Worm (Caenorhabditis elegans) whole organism, L4 larva: ENCODE measurements around the gene F53F4.1.

Source experiments
- D1046.2 ChIP-seq: fragments of 200-800 bp; sonication (Bioruptor generic); IDR thresholded peaks from 2 replicates; pipeline ENCODE4 v1.3.6; 2022; ENCODE audit warnings: missing genetic modification characterization, missing compliant biosample characterization
- F44E2.7 ChIP-seq: fragments of 200-800 bp; sonication (Bioruptor generic); IDR thresholded peaks from 2 replicates; pipeline ENCODE4 v2.1.2; 2022; ENCODE audit warnings: missing genetic modification characterization, missing compliant biosample characterization
- T20F7.1 ChIP-seq: fragments of 200-800 bp; sonication (Bioruptor generic); optimal IDR thresholded peaks from 2 replicates; lab custom pipeline; 2018; ENCODE audit warnings: mild to moderate bottlenecking, missing genetic modification characterization, missing compliant biosample characterization
- T26A8.4 ChIP-seq: fragments of 200-800 bp; sonication (Bioruptor generic); IDR thresholded peaks from 2 replicates; pipeline ENCODE4 v1.3.6; 2022; ENCODE audit warnings: missing genetic modification characterization, missing compliant biosample characterization
- Y105C5A.15 ChIP-seq: fragments of 200-800 bp; sonication (Bioruptor generic); IDR thresholded peaks from 2 replicates; pipeline ENCODE4 v1.3.6; 2022; ENCODE audit warnings: missing genetic modification characterization, missing compliant biosample characterization
- Y75B8A.6 ChIP-seq: fragments of 200-800 bp; sonication (Bioruptor generic); IDR thresholded peaks from 2 replicates; pipeline ENCODE4 v1.3.6; 2022; ENCODE audit warnings: missing genetic modification reagents, missing genetic modification characterization, missing compliant biosample characterization
- aha-1 ChIP-seq: fragments of 150-350 bp; peaks from one replicate; lab custom pipeline; 2014; ENCODE audit warnings: missing biosample characterization, missing genetic modification characterization
- ama-1 ChIP-seq: fragments of 150-350 bp; optimal IDR thresholded peaks from 2 replicates; lab custom pipeline; 2014; ENCODE audit warnings: inconsistent platforms, mixed read lengths
- attf-4 ChIP-seq: sonication (generic microtip); optimal IDR thresholded peaks from 3 replicates; lab custom pipeline; 2017; ENCODE audit warnings: missing biosample characterization, missing genetic modification characterization
- ceh-20 ChIP-seq: fragments of 200-800 bp; sonication (Bioruptor generic); IDR thresholded peaks from 2 replicates; pipeline ENCODE4 v1.3.6; 2022; ENCODE audit warnings: missing genetic modification reagents, missing genetic modification characterization, missing compliant biosample characterization
- ceh-44 ChIP-seq: fragments of 200-800 bp; sonication (Bioruptor generic); IDR thresholded peaks from 2 replicates; pipeline ENCODE4 v1.3.6; 2022; ENCODE audit warnings: missing genetic modification reagents, missing genetic modification characterization, missing compliant biosample characterization
- ceh-62 ChIP-seq: sonication (generic microtip); optimal IDR thresholded peaks from 2 replicates; lab custom pipeline; 2017; ENCODE audit warnings: missing biosample characterization, missing genetic modification characterization
- cey-2 ChIP-seq: sonication (generic microtip); optimal IDR thresholded peaks from 3 replicates; lab custom pipeline; 2017; ENCODE audit warnings: missing genetic modification characterization, mild to moderate bottlenecking, missing compliant biosample characterization, antibody characterized with exemption, borderline replicate concordance; ENCODE audit not compliant: insufficient read depth
- daf-12 ChIP-seq: fragments of 150-350 bp; optimal IDR thresholded peaks from 2 replicates; lab custom pipeline; 2014; ENCODE audit warnings: missing biosample characterization, missing genetic modification reagents, missing genetic modification characterization
- daf-16 ChIP-seq, 3 experiments: sonication (generic microtip); optimal IDR thresholded peaks; 2 replicates each; lab custom pipeline; 2016 to 2017; ENCODE audit warnings: missing genetic modification characterization in 3 of 3, missing genetic modification reagents in 3 of 3, mild to moderate bottlenecking in 2 of 3, missing compliant biosample characterization in 2 of 3, missing biosample characterization in 1 of 3, moderate library complexity in 1 of 3
- dmd-6 ChIP-seq: fragments of 200-800 bp; sonication (Bioruptor generic); IDR thresholded peaks from 2 replicates; pipeline ENCODE4 v1.3.6; 2022; ENCODE audit warnings: missing genetic modification reagents, missing genetic modification characterization, missing compliant biosample characterization
- dmd-8 ChIP-seq: fragments of 200-800 bp; sonication (Bioruptor generic); IDR thresholded peaks from 2 replicates; pipeline ENCODE4 v1.3.6; 2022; ENCODE audit warnings: missing genetic modification characterization, missing compliant biosample characterization
- dpl-1 ChIP-seq: fragments of 150-350 bp; optimal IDR thresholded peaks from 2 replicates; lab custom pipeline; 2014; ENCODE audit warnings: missing biosample characterization, missing genetic modification reagents, missing genetic modification characterization
- egl-27 ChIP-seq: sonication (generic microtip); optimal IDR thresholded peaks from 3 replicates; lab custom pipeline; 2017; ENCODE audit warnings: missing biosample characterization, missing genetic modification reagents, missing genetic modification characterization
- egl-43 ChIP-seq: fragments of 200-800 bp; sonication (Bioruptor generic); IDR thresholded peaks from 2 replicates; pipeline ENCODE4 v1.3.6; 2022; ENCODE audit warnings: missing genetic modification reagents, missing genetic modification characterization, missing compliant biosample characterization
- fos-1 ChIP-seq: fragments of 150-350 bp; optimal IDR thresholded peaks from 2 replicates; lab custom pipeline; 2014; ENCODE audit warnings: missing biosample characterization, missing genetic modification characterization
- hlh-30 ChIP-seq: sonication (generic microtip); optimal IDR thresholded peaks from 2 replicates; lab custom pipeline; 2017; ENCODE audit warnings: antibody characterized with exemption, mild to moderate bottlenecking, missing genetic modification characterization, missing compliant biosample characterization; ENCODE audit not compliant: insufficient read depth
- jun-1 ChIP-seq: fragments of 150-350 bp; optimal IDR thresholded peaks from 2 replicates; lab custom pipeline; 2014; ENCODE audit warnings: missing biosample characterization, missing genetic modification reagents, missing genetic modification characterization
- lin-13 ChIP-seq: fragments of 150-350 bp; optimal IDR thresholded peaks from 2 replicates; lab custom pipeline; 2014; ENCODE audit warnings: missing biosample characterization, missing genetic modification reagents, missing genetic modification characterization
- lin-15B ChIP-seq: fragments of 150-350 bp; sonication (generic microtip); optimal IDR thresholded peaks from 3 replicates; lab custom pipeline; 2014; ENCODE audit warnings: missing biosample characterization, missing genetic modification characterization
- lin-38 ChIP-seq: fragments of 200-800 bp; sonication (Bioruptor generic); IDR thresholded peaks from 2 replicates; pipeline ENCODE4 v1.3.6; 2022; ENCODE audit warnings: missing genetic modification reagents, missing genetic modification characterization, missing compliant biosample characterization
- lir-3 ChIP-seq: sonication (generic microtip); optimal IDR thresholded peaks from 2 replicates; lab custom pipeline; 2016; ENCODE audit warnings: mild to moderate bottlenecking, missing genetic modification characterization, missing compliant biosample characterization
- madf-5 ChIP-seq, 2 experiments: fragments of 200-800 bp; sonication (Bioruptor generic); IDR thresholded peaks; 2 replicates each; pipeline ENCODE4 v1.3.6; 2022; ENCODE audit warnings: missing compliant biosample characterization in 2 of 2, missing genetic modification characterization in 2 of 2
- mxl-3 ChIP-seq: fragments of 200-800 bp; sonication (Bioruptor generic); optimal IDR thresholded peaks from 2 replicates; lab custom pipeline; 2018; ENCODE audit warnings: mild to moderate bottlenecking, missing genetic modification characterization, missing compliant biosample characterization
- nhr-102 ChIP-seq: sonication (generic microtip); optimal IDR thresholded peaks from 2 replicates; lab custom pipeline; 2016; ENCODE audit warnings: mild to moderate bottlenecking, missing genetic modification characterization, moderate library complexity, missing compliant biosample characterization
- nhr-11 ChIP-seq: fragments of 150-350 bp; optimal IDR thresholded peaks from 2 replicates; lab custom pipeline; 2014; ENCODE audit warnings: missing biosample characterization, missing genetic modification characterization
- nhr-111 ChIP-seq: fragments of 200-800 bp; sonication (Bioruptor generic); optimal IDR thresholded peaks from 2 replicates; lab custom pipeline; 2018; ENCODE audit warnings: mild to moderate bottlenecking, missing genetic modification characterization, missing compliant biosample characterization
- nhr-237 ChIP-seq: sonication (generic microtip); optimal IDR thresholded peaks from 2 replicates; lab custom pipeline; 2017; ENCODE audit warnings: missing biosample characterization, missing genetic modification characterization
- nhr-28 ChIP-seq: fragments of 150-350 bp; optimal IDR thresholded peaks from 2 replicates; lab custom pipeline; 2014; ENCODE audit warnings: missing biosample characterization, missing genetic modification characterization
- nhr-42 ChIP-seq: fragments of 200-800 bp; sonication (Bioruptor generic); IDR thresholded peaks from 2 replicates; pipeline ENCODE4 v1.3.6; 2022; ENCODE audit warnings: missing genetic modification characterization, missing compliant biosample characterization
- nhr-48 ChIP-seq: sonication (generic microtip); optimal IDR thresholded peaks from 2 replicates; lab custom pipeline; 2016; ENCODE audit warnings: mild to moderate bottlenecking, missing genetic modification characterization, missing compliant biosample characterization
- nhr-76 ChIP-seq: fragments of 150-350 bp; optimal IDR thresholded peaks from 2 replicates; lab custom pipeline; 2014; ENCODE audit warnings: missing biosample characterization, missing genetic modification characterization
- pha-4 ChIP-seq, 2 experiments: fragments of 150-350 bp in 1 of 2; fragments of 200-800 bp in 1 of 2; sonication (Bioruptor generic) in 1 of 2; IDR thresholded peaks in 1 of 2; optimal IDR thresholded peaks in 1 of 2; 2 replicates each; pipeline versions ENCODE4 v1.3.6 to Lab custom; 2014 to 2022; ENCODE audit warnings: missing genetic modification characterization in 2 of 2, missing genetic modification reagents in 2 of 2, missing biosample characterization in 1 of 2, missing compliant biosample characterization in 1 of 2
- spr-1 ChIP-seq: sonication (generic microtip); optimal IDR thresholded peaks from 2 replicates; lab custom pipeline; 2016; ENCODE audit warnings: mild to moderate bottlenecking, missing genetic modification characterization, missing compliant biosample characterization
- tra-1 ChIP-seq: fragments of 200-800 bp; sonication (Bioruptor generic); IDR thresholded peaks from 2 replicates; pipeline ENCODE4 v1.3.6; 2022; ENCODE audit warnings: missing genetic modification reagents, missing genetic modification characterization, missing compliant biosample characterization
- unc-130 ChIP-seq: sonication (generic microtip); optimal IDR thresholded peaks from 2 replicates; lab custom pipeline; 2016; ENCODE audit warnings: missing genetic modification reagents, missing genetic modification characterization, missing compliant biosample characterization
- unc-39 ChIP-seq: sonication (generic microtip); optimal IDR thresholded peaks from 2 replicates; lab custom pipeline; 2017; ENCODE audit warnings: missing biosample characterization, missing genetic modification characterization
- unc-62 ChIP-seq, 3 experiments: fragments of 150-350 bp in 1 of 3; sonication (generic microtip); optimal IDR thresholded peaks in 2 of 3; peaks in 1 of 3; 1 replicate in 1 of 3; 2 replicates in 2 of 3; lab custom pipeline; 2014 to 2017; ENCODE audit warnings: missing biosample characterization in 3 of 3, missing genetic modification characterization in 3 of 3, missing genetic modification reagents in 3 of 3, missing genotype in 1 of 3
- vab-7 ChIP-seq: fragments of 200-800 bp; sonication (Bioruptor generic); IDR thresholded peaks from 2 replicates; pipeline ENCODE4 v1.3.6; 2022; ENCODE audit warnings: missing genetic modification reagents, missing genetic modification characterization, missing compliant biosample characterization

The F53F4.1 gene

DNA sequence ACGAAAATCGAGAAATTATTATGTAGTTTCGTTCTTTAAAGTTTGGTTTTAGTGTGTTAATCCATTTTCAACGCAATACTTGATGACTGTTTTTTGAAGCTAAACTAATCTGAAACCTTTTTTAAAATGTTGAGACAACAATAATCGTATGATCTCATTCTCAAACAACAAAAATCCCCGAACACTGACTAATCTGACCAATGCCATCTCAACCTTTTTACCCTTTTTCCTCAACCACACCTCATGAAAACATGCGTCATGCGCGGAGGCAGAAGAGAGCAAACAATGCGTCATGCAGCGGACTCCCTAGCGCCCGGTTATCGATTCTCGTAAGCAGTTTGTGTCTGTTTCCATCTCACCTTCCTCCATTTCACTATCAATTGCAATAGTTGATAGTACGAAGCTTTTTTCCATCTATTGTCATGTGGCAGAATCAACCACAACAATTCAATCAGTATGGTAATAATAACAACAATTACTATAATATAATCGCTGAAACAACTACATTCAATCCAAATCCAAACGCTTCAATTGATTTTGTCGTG, 12.8 kb upstream of the F53F4.1 start, which contains the start of gene C50B8.4 (continued):
- no peak for TF ChIP-seq tra-1
- TF ChIP-seq hlh-30 (tag; lab: Kevin White, UChicago), result peak; percentile 63
- TF ChIP-seq attf-4, result no peak
- peak; percentile 26; the same call in 1 of the 2 replicates for TF ChIP-seq dmd-6 (GFP tag; lab: Robert Waterston, UW)
- no peak for TF ChIP-seq pha-4 (GFP tag; IDR thresholded peaks at IDR 0.05; lab: Robert Waterston, UW)
- no peak for TF ChIP-seq pha-4 (tag; optimal IDR thresholded peaks at IDR 0.05; lab: Kevin White, UChicago)
- no peak for TF ChIP-seq lir-3 (tag; lab: Kevin White, UChicago)
- no peak for TF ChIP-seq D1046.2
- no peak for TF ChIP-seq nhr-11 (tag; lab: Kevin White, UChicago)
- TF ChIP-seq nhr-76 (tag; lab: Kevin White, UChicago), result no peak
- TF ChIP-seq jun-1 (tag; lab: Kevin White, UChicago), result no peak
- TF ChIP-seq daf-12 (tag; lab: Kevin White, UChicago), result no peak
- TF ChIP-seq lin-38 (GFP tag; lab: Robert Waterston, UW), result no peak
- no peak for TF ChIP-seq unc-130 (GFP tag; lab: Kevin White, UChicago)
- TF ChIP-seq ceh-44 (GFP tag; lab: Robert Waterston, UW), result no peak
- no peak for TF ChIP-seq F44E2.7 (GFP tag; lab: Robert Waterston, UW)
- peak; percentile 95 for TF ChIP-seq aha-1 (tag; lab: Kevin White, UChicago)
- TF ChIP-seq unc-39 (tag; lab: Kevin White, UChicago), result no peak
- no peak for TF ChIP-seq lin-13
- TF ChIP-seq egl-43 (GFP tag; lab: Robert Waterston, UW), result no peak
- TF ChIP-seq lin-15B (tag; lab: Kevin White, UChicago), result no peak
- TF ChIP-seq nhr-102 (tag; lab: Kevin White, UChicago), result no peak
- no peak for TF ChIP-seq dmd-8 (GFP tag; lab: Robert Waterston, UW)
- no peak for TF ChIP-seq madf-5 (GFP tag; IDR thresholded peaks at IDR 0.05; lab: Robert Waterston, UW)
- no peak for TF ChIP-seq dpl-1 (GFP tag; lab: Kevin White, UChicago)
- peak; percentile 39 for TF ChIP-seq nhr-28 (tag; lab: Kevin White, UChicago)
- TF ChIP-seq nhr-111 (GFP tag; lab: Kevin White, UChicago), result no peak
- no peak for TF ChIP-seq ceh-62 (tag; lab: Kevin White, UChicago)
- TF ChIP-seq nhr-42 (GFP tag; lab: Robert Waterston, UW), result no peak
- TF ChIP-seq nhr-48 (tag; lab: Kevin White, UChicago), result no peak
- no peak for TF ChIP-seq fos-1 (tag; lab: Kevin White, UChicago)
- TF ChIP-seq ceh-20 (GFP tag; lab: Robert Waterston, UW), result no peak
- no peak for TF ChIP-seq T20F7.1 (GFP tag; lab: Kevin White, UChicago)
- peak; percentile 40 for TF ChIP-seq mxl-3 (GFP tag; lab: Kevin White, UChicago)
- no peak for TF ChIP-seq vab-7 (GFP tag; lab: Robert Waterston, UW)
- TF ChIP-seq Y75B8A.6 (GFP tag; lab: Robert Waterston, UW), result no peak
- TF ChIP-seq unc-62 (GFP tag; optimal IDR thresholded peaks at IDR 0.05 in 1 of 2; lab: Kevin White, UChicago), result peak in 1 of 2 experiments; percentile 25
- no peak for TF ChIP-seq unc-62 (tag; optimal IDR thresholded peaks at IDR 0.05; lab: Kevin White, UChicago)
- no peak for TF ChIP-seq cey-2 (tag; lab: Kevin White, UChicago)
- no peak for TF ChIP-seq spr-1
- TF ChIP-seq daf-16 (GFP tag; optimal IDR thresholded peaks at IDR 0.05; lab: Kevin White, UChicago), result no peak
- TF ChIP-seq daf-16 (tag; optimal IDR thresholded peaks at IDR 0.05; lab: Kevin White, UChicago), result peak; percentile 84
- TF ChIP-seq ama-1 (lab: Kevin White, UChicago), result no peak
- TF ChIP-seq Y105C5A.15 (GFP tag; lab: Robert Waterston, UW), result no peak
- TF ChIP-seq T26A8.4 (GFP tag; lab: Robert Waterston, UW), result no peak
- TF ChIP-seq egl-27 (tag; lab: Kevin White, UChicago), result no peak
- no peak for TF ChIP-seq nhr-237 (tag; lab: Kevin White, UChicago)
